Worm (Caenorhabditis elegans) whole organism, early embryonic: Measurements from ENCODE around the gene C27B7.5.

Experiments used
- aly-1 ChIP-seq: sonication (generic microtip); optimal IDR thresholded peaks from 2 replicates; lab custom pipeline; 2016; ENCODE audit warnings: missing genetic modification characterization, missing compliant biosample characterization
- ama-1 ChIP-seq: fragments of 150-350 bp; optimal IDR thresholded peaks from 2 replicates; lab custom pipeline; 2014
- flt-1 ChIP-seq: fragments of 200-800 bp; sonication (Bioruptor generic); IDR thresholded peaks from 2 replicates; pipeline ENCODE4 v1.3.6; 2022; ENCODE audit warnings: missing genetic modification characterization, missing compliant biosample characterization
- hnd-1 ChIP-seq: sonication (generic microtip); optimal IDR thresholded peaks from 2 replicates; lab custom pipeline; 2016; ENCODE audit warnings: missing genetic modification characterization, missing compliant biosample characterization
- sea-1 ChIP-seq: fragments of 200-800 bp; sonication (Bioruptor generic); conservative IDR thresholded peaks from 2 replicates; pipeline ENCODE4 v1.3.6; 2022; ENCODE audit warnings: missing genetic modification characterization, missing compliant biosample characterization
- tbx-11 ChIP-seq: fragments of 200-800 bp; sonication (Bioruptor generic); IDR thresholded peaks from 2 replicates; pipeline ENCODE4 v1.3.6; 2022; ENCODE audit warnings: missing genetic modification characterization, missing compliant biosample characterization
- tra-4 ChIP-seq: sonication (generic microtip); optimal IDR thresholded peaks from 2 replicates; lab custom pipeline; 2017; ENCODE audit warnings: missing genetic modification characterization, missing compliant biosample characterization

ce11 chrIV:8921166-8921565 is 19.7 kb downstream of the C27B7.5 start:
- TF ChIP-seq sea-1: no peak
- no peak for TF ChIP-seq ama-1 (lab: Kevin White, UChicago)
- no peak for TF ChIP-seq aly-1
- TF ChIP-seq flt-1 (GFP tag; lab: Robert Waterston, UW): no peak
- TF ChIP-seq tbx-11 (GFP tag; lab: Robert Waterston, UW): no peak
- TF ChIP-seq tra-4 (tag; lab: Kevin White, UChicago): no peak
- TF ChIP-seq hnd-1 (tag; lab: Kevin White, UChicago): no peak
